Worm (Caenorhabditis elegans): ENCODE data around the gene F34D10.9.

- TF ChIP-seq snpc-4 (tag; optimal IDR thresholded peaks at IDR 0.05) (no peak), nhr-2 (tag; optimal IDR thresholded peaks at IDR 0.05) (no peak), ces-1 (GFP tag; optimal IDR thresholded peaks at IDR 0.05) (no peak), ztf-11 (tag; optimal IDR thresholded peaks at IDR 0.05) (no peak), zip-8 (tag; optimal IDR thresholded peaks at IDR 0.05) (no peak), pha-4 (tag; optimal IDR thresholded peaks at IDR 0.05) (no peak), nhr-76 (tag; optimal IDR thresholded peaks at IDR 0.05) (no peak), nhr-12 (tag; optimal IDR thresholded peaks at IDR 0.05) (no peak), lsy-2 (tag; optimal IDR thresholded peaks at IDR 0.05) (no peak), unc-62 (GFP tag; optimal IDR thresholded peaks at IDR 0.05) (no peak), blmp-1 (tag; optimal IDR thresholded peaks at IDR 0.05) (no peak), elt-1 (tag; optimal IDR thresholded peaks at IDR 0.05; ENCODE audit: borderline replicate concordance, insufficient read depth) (no peak)
Measured at ce11 chrIII:3736302-3736701, 6.9 kb upstream of the F34D10.9 start, which contains the start of gene F34D10.4.

Data from whole organism, mixed stage, embryonic.